Fruit fly (Drosophila melanogaster): ENCODE measurements around the gene CG18749.

- no peak for TF ChIP-seq CG8478 (optimal IDR thresholded peaks at IDR 0.05)
- TF ChIP-seq CTCF (optimal IDR thresholded peaks at IDR 0.05): no peak
Observed at dm6 chr3R:8195049-8195448, 48.8 kb upstream of the CG18749 start.
